Fruit fly (Drosophila melanogaster) whole organism: Measurements from ENCODE around the gene RanGAP.

Experiments used
- Dll ChIP-seq: fragments of >200 bp; optimal IDR thresholded peaks from 2 replicates; lab custom pipeline; 2017
- EcR ChIP-seq, 2 experiments: fragments of >200 bp; optimal IDR thresholded peaks; 2 replicates each; lab custom pipeline; 2017; ENCODE audit warnings: missing biosample characterization in 2 of 2, missing genetic modification characterization in 2 of 2, missing genetic modification reagents in 2 of 2
- psq ChIP-seq: fragments of >200 bp; optimal IDR thresholded peaks from 2 replicates; lab custom pipeline; 2017
- usp ChIP-seq: fragments of >200 bp; optimal IDR thresholded peaks from 2 replicates; lab custom pipeline; 2017; ENCODE audit warnings: missing biosample characterization, missing genetic modification characterization, mixed read lengths

DNA sequence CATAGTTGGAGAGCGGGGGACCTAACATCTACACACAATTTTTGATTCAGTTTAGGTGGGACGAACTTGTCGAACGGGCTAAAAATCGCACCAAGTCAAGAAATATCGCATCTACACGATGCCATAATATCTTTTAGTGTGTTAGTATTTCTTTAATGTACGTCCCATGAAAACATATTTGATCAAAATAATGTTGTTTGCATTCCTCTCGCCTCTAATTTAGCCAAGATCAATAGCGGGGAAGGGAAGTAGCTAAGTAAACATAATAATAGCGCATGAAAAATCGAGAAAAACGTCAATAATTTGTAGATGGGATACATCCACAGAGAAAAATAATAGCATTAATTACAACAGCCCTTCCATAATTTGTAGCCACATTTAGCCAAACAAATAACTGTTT, 29.8 kb upstream of the RanGAP start:
- TF ChIP-seq EcR (GFP tag; optimal IDR thresholded peaks at IDR 0.05; lab: Kevin White, UChicago) (no peak), usp (GFP tag; lab: Kevin White, UChicago) (no peak), psq (lab: Kevin White, UChicago) (no peak), Dll (lab: Kevin White, UChicago) (no peak)
